Fruit fly (Drosophila melanogaster): ENCODE measurements around the gene Tbc1d15-17.

The Tbc1d15-17 gene

dm6 chr2L:222867-223266, 15.9 kb downstream of the Tbc1d15-17 start:
- TF ChIP-seq CG9139 (GFP tag; optimal IDR thresholded peaks at IDR 0.05) (no peak), CG8632 (GFP tag; optimal IDR thresholded peaks at IDR 0.05) (no peak), Lpt (GFP tag; optimal IDR thresholded peaks at IDR 0.05) (no peak), CG6792 (GFP tag; optimal IDR thresholded peaks at IDR 0.05) (no peak), CG7368 (GFP tag; optimal IDR thresholded peaks at IDR 0.05) (no peak), CG15336 (GFP tag; IDR thresholded peaks at IDR 0.05) (no peak), CG8319 (GFP tag; optimal IDR thresholded peaks at IDR 0.05) (no peak), fkh (GFP tag; optimal IDR thresholded peaks at IDR 0.05) (no peak), eg (GFP tag; IDR thresholded peaks at IDR 0.05) (0 out of 3 replicates have a peak, but pooled peaks have one; percentile 14), CG6808 (GFP tag; optimal IDR thresholded peaks at IDR 0.05) (no peak), Eip78C (GFP tag) (peak; percentile 24), CG34406 (GFP tag; optimal IDR thresholded peaks at IDR 0.05) (no peak)

DNA sequence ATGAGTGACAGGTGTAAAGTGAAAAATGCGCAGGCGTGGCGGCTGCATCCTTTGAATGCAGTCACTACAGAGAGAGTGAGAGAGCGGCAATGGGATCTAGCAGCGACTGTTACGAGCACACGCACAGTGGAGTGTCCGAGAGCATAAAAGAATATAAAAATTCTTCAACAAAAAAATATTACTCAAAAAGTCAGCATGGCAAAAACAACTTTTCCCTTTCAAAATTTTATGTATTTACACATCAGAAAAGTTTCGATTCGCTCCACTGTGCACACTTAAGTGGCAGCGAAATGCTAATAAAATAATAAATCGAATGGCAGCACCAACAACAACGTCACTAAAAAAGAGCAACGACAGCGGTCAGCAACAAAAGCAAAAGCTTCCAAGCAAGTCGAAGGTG, 16.4 kb downstream of the Tbc1d15-17 start:
- TF ChIP-seq Gug (GFP tag; IDR thresholded peaks at IDR 0.05) = peak; percentile 91
- TF ChIP-seq fd59A (GFP tag; optimal IDR thresholded peaks at IDR 0.05) = peak; percentile 93
- peak; percentile 95 for TF ChIP-seq pdm3 (GFP tag; optimal IDR thresholded peaks at IDR 0.05)
- peak; percentile 93 for TF ChIP-seq spab (GFP tag; optimal IDR thresholded peaks at IDR 0.05)
- peak; percentile 92 for TF ChIP-seq CG8632 (GFP tag; optimal IDR thresholded peaks at IDR 0.05)
- peak; percentile 96 for TF ChIP-seq achi (GFP tag; optimal IDR thresholded peaks at IDR 0.05)
- peak; percentile 96 for TF ChIP-seq OdsH (GFP tag; optimal IDR thresholded peaks at IDR 0.05)
- peak; percentile 89 for TF ChIP-seq CG16779 (tag; optimal IDR thresholded peaks at IDR 0.05)
- TF ChIP-seq CG11902 (GFP tag; optimal IDR thresholded peaks at IDR 0.05) = peak; percentile 86
- TF ChIP-seq salr (GFP tag; optimal IDR thresholded peaks at IDR 0.05) = peak; percentile 82 to 96
- TF ChIP-seq CG6163 (GFP tag; IDR thresholded peaks at IDR 0.05) = peak; percentile 97
- TF ChIP-seq Sox14 (GFP tag; optimal IDR thresholded peaks at IDR 0.05) = peak; percentile 97
- peak; percentile 89 for TF ChIP-seq CG8319 (GFP tag; optimal IDR thresholded peaks at IDR 0.05)
- TF ChIP-seq fkh (GFP tag; optimal IDR thresholded peaks at IDR 0.05) = peak; percentile 34
- peak; percentile 88 for TF ChIP-seq Sox15 (GFP tag; optimal IDR thresholded peaks at IDR 0.05)
- TF ChIP-seq esn (GFP tag; optimal IDR thresholded peaks at IDR 0.05) = peak; percentile 94
- peak; percentile 90 for TF ChIP-seq CG34406 (GFP tag; optimal IDR thresholded peaks at IDR 0.05)
- TF ChIP-seq CG32006 (GFP tag; optimal IDR thresholded peaks at IDR 0.05) = peak; percentile 95
- TF ChIP-seq CG11762 (GFP tag; optimal IDR thresholded peaks at IDR 0.05; ENCODE audit: insufficient read depth) = peak; percentile 87
- peak; percentile 89 for TF ChIP-seq cyc (GFP tag; optimal IDR thresholded peaks at IDR 0.05)
- peak; percentile 88 for TF ChIP-seq Lpt (GFP tag; optimal IDR thresholded peaks at IDR 0.05)
- peak; percentile 92 for TF ChIP-seq lz (GFP tag; optimal IDR thresholded peaks at IDR 0.05)
- TF ChIP-seq Sox102F (GFP tag; optimal IDR thresholded peaks at IDR 0.05) = peak; percentile 90
- TF ChIP-seq Eip78C (GFP tag) = peak; percentile 98
- peak; percentile 97 for TF ChIP-seq eg (GFP tag; IDR thresholded peaks at IDR 0.05)
- peak; percentile 56 for TF ChIP-seq Eip93F (GFP tag; optimal IDR thresholded peaks at IDR 0.05)
- peak; percentile 90 for TF ChIP-seq vri (GFP tag; optimal IDR thresholded peaks at IDR 0.05)
- peak; percentile 92 for TF ChIP-seq dac (GFP tag; optimal IDR thresholded peaks at IDR 0.05)
- peak; percentile 70 to 77 for TF ChIP-seq ss (GFP tag; optimal IDR thresholded peaks at IDR 0.05)
- peak; percentile 29 for TF ChIP-seq Hr38 (GFP tag; optimal IDR thresholded peaks at IDR 0.05)
- TF ChIP-seq CG6792 (GFP tag; optimal IDR thresholded peaks at IDR 0.05) = peak; percentile 92
- TF ChIP-seq CG10669 (GFP tag; optimal IDR thresholded peaks at IDR 0.05) = peak; percentile 93
- peak; percentile 92 for TF ChIP-seq CG4318 (GFP tag; optimal IDR thresholded peaks at IDR 0.05)
- peak; percentile 91 for TF ChIP-seq CG3032 (tag; optimal IDR thresholded peaks at IDR 0.05)
- TF ChIP-seq Ets96B (tag; optimal IDR thresholded peaks at IDR 0.05) = peak; percentile 95
- peak; percentile 93 for TF ChIP-seq acj6 (GFP tag; optimal IDR thresholded peaks at IDR 0.05)
- peak; percentile 95 for TF ChIP-seq Eip75B (GFP tag; optimal IDR thresholded peaks at IDR 0.05)
- TF ChIP-seq CG11294 (GFP tag; IDR thresholded peaks at IDR 0.05) = peak; percentile 91
- peak; percentile 92 for TF ChIP-seq Hr39 (GFP tag; optimal IDR thresholded peaks at IDR 0.05)
- TF ChIP-seq Smox (GFP tag; optimal IDR thresholded peaks at IDR 0.05) = peak; percentile 87
- peak; percentile 94 for TF ChIP-seq Hr4 (GFP tag; optimal IDR thresholded peaks at IDR 0.05)
- TF ChIP-seq CG31627 (GFP tag; optimal IDR thresholded peaks at IDR 0.05) = peak; percentile 91
- TF ChIP-seq CG3919 (GFP tag; optimal IDR thresholded peaks at IDR 0.05) = peak; percentile 97
- TF ChIP-seq CG6854 (GFP tag; optimal IDR thresholded peaks at IDR 0.05) = no peak
- TF ChIP-seq dsx (GFP tag; optimal IDR thresholded peaks at IDR 0.05; ENCODE audit: poor library complexity, severe bottlenecking) = peak; percentile 84
